Worm (Caenorhabditis elegans): ENCODE results near the gene ceh-31.

ce11 chrX:3040609-3041008 is 29.6 kb downstream of the ceh-31 start:
- TF ChIP-seq pqm-1 (tag; optimal IDR thresholded peaks at IDR 0.05) (no peak), pha-4 (tag; optimal IDR thresholded peaks at IDR 0.05) (no peak), fkh-10 (GFP tag; optimal IDR thresholded peaks at IDR 0.05) (no peak), pag-3 (tag; optimal IDR thresholded peaks at IDR 0.05; ENCODE audit: borderline replicate concordance) (no peak), hlh-8 (tag; optimal IDR thresholded peaks at IDR 0.05) (no peak), pax-1 (tag; optimal IDR thresholded peaks at IDR 0.05) (no peak), ama-1 (optimal IDR thresholded peaks at IDR 0.05) (no peak), elt-4 (tag; optimal IDR thresholded peaks at IDR 0.05) (no peak)
